Fruit fly (Drosophila melanogaster) whole organism, embryonic: ENCODE results near the gene Fst.

ENCODE experiments used
- Asciz ChIP-seq: fragments of 200-800 bp; sonication (Bioruptor generic); optimal IDR thresholded peaks from 2 replicates; lab custom pipeline; 2017; ENCODE audit warnings: missing biosample characterization, mild to moderate bottlenecking, missing genetic modification characterization, missing genetic modification reagents
- Atf-2 ChIP-seq: fragments of 200-800 bp; sonication (Bioruptor generic); optimal IDR thresholded peaks from 2 replicates; lab custom pipeline; 2016; ENCODE audit warnings: missing biosample characterization, missing genetic modification characterization
- CG10366 ChIP-seq: fragments of 200-800 bp; sonication (Bioruptor generic); IDR thresholded peaks from 2 replicates; pipeline ENCODE4 v1.3.6; 2022; ENCODE audit warnings: missing biosample characterization, missing genetic modification characterization
- CG12391 ChIP-seq: fragments of 200-800 bp; sonication (Bioruptor generic); optimal IDR thresholded peaks from 3 replicates; lab custom pipeline; 2018; ENCODE audit warnings: missing biosample characterization, mild to moderate bottlenecking, missing genetic modification characterization, moderate library complexity
- CG14441 ChIP-seq: fragments of 200-800 bp; sonication (Bioruptor generic); IDR thresholded peaks from 2 replicates; pipeline ENCODE4 v1.3.6; 2022; ENCODE audit warnings: missing biosample characterization, missing genetic modification characterization
- CG15696 ChIP-seq: fragments of 200-800 bp; sonication (Bioruptor generic); optimal IDR thresholded peaks from 2 replicates; lab custom pipeline; 2019; ENCODE audit warnings: missing biosample characterization, mild to moderate bottlenecking, missing genetic modification characterization, moderate library complexity
- CG16863 ChIP-seq: fragments of 200-800 bp; sonication (Bioruptor generic); optimal IDR thresholded peaks from 3 replicates; lab custom pipeline; 2016; ENCODE audit warnings: missing biosample characterization, missing genetic modification characterization
- CG18619 ChIP-seq: fragments of 200-800 bp; sonication (Bioruptor generic); optimal IDR thresholded peaks from 3 replicates; lab custom pipeline; 2017; ENCODE audit warnings: missing biosample characterization, mild to moderate bottlenecking, missing genetic modification characterization
- CG2678 ChIP-seq: fragments of 200-800 bp; sonication (Bioruptor generic); optimal IDR thresholded peaks from 3 replicates; lab custom pipeline; 2019; ENCODE audit warnings: missing biosample characterization, mild to moderate bottlenecking, missing genetic modification characterization, moderate library complexity
- CG30431 ChIP-seq: fragments of 200-800 bp; sonication (Bioruptor generic); optimal IDR thresholded peaks from 2 replicates; lab custom pipeline; 2017; ENCODE audit warnings: missing biosample characterization, missing genetic modification characterization
- CG31365 ChIP-seq: fragments of 200-800 bp; sonication (Bioruptor generic); optimal IDR thresholded peaks from 2 replicates; lab custom pipeline; 2018; ENCODE audit warnings: missing biosample characterization, mild to moderate bottlenecking, missing genetic modification characterization
- CG34422 ChIP-seq: fragments of 200-800 bp; sonication (Bioruptor generic); IDR thresholded peaks from 3 replicates; pipeline ENCODE4 v1.3.6; 2022; ENCODE audit warnings: missing biosample characterization, missing genetic modification characterization
- CG5180 ChIP-seq: fragments of 200-800 bp; sonication (Bioruptor generic); optimal IDR thresholded peaks from 3 replicates; lab custom pipeline; 2017; ENCODE audit warnings: missing biosample characterization, missing genetic modification characterization, mild to moderate bottlenecking, moderate library complexity, missing genetic modification reagents
- CG6689 ChIP-seq: fragments of 200-800 bp; sonication (Bioruptor generic); IDR thresholded peaks from 2 replicates; pipeline ENCODE4 v1.3.6; 2022; ENCODE audit warnings: missing biosample characterization, missing genetic modification characterization
- CG8290 ChIP-seq, 3 experiments: fragments of 200-800 bp; sonication (Bioruptor generic); optimal IDR thresholded peaks; 2 replicates each; lab custom pipeline; 2016 to 2019; ENCODE audit warnings: missing biosample characterization in 3 of 3, missing genetic modification characterization in 3 of 3, mild to moderate bottlenecking in 2 of 3, moderate library complexity in 1 of 3
- CG9727 ChIP-seq: fragments of 200-800 bp; sonication (Bioruptor generic); optimal IDR thresholded peaks from 3 replicates; lab custom pipeline; 2017; ENCODE audit warnings: missing biosample characterization, mild to moderate bottlenecking, missing genetic modification characterization
- CHES-1-like ChIP-seq: fragments of 200-800 bp; sonication (Bioruptor generic); optimal IDR thresholded peaks from 2 replicates; lab custom pipeline; 2016; ENCODE audit warnings: missing biosample characterization, missing genetic modification characterization
- Chrac-16 ChIP-seq: fragments of 200-800 bp; sonication (Bioruptor generic); optimal IDR thresholded peaks from 3 replicates; lab custom pipeline; 2016; ENCODE audit warnings: missing biosample characterization, missing genetic modification characterization
- Dek ChIP-seq: fragments of 200-800 bp; sonication (Bioruptor generic); optimal IDR thresholded peaks from 3 replicates; lab custom pipeline; 2019; ENCODE audit warnings: missing biosample characterization, mild to moderate bottlenecking, missing genetic modification characterization, moderate library complexity
- E2f1 ChIP-seq: fragments of 200-800 bp; sonication (Bioruptor generic); IDR thresholded peaks from 2 replicates; pipeline ENCODE4 v1.3.6; 2022; ENCODE audit warnings: missing biosample characterization, missing genetic modification characterization
- Mes4 ChIP-seq: fragments of 200-800 bp; sonication (Bioruptor generic); optimal IDR thresholded peaks from 2 replicates; lab custom pipeline; 2016; ENCODE audit warnings: missing biosample characterization, missing genetic modification characterization
- NC2β ChIP-seq: fragments of 200-800 bp; sonication (Bioruptor generic); optimal IDR thresholded peaks from 2 replicates; lab custom pipeline; 2016; ENCODE audit warnings: missing biosample characterization, missing genetic modification characterization
- Neu2 ChIP-seq: fragments of 200-800 bp; sonication (Bioruptor generic); optimal IDR thresholded peaks from 3 replicates; lab custom pipeline; 2016; ENCODE audit warnings: missing biosample characterization, missing genetic modification characterization, borderline replicate concordance
- Pdp1 ChIP-seq, 2 experiments: fragments of 200-800 bp; sonication (Bioruptor generic); optimal IDR thresholded peaks; 3 replicates each; lab custom pipeline; 2016; ENCODE audit warnings: missing biosample characterization in 2 of 2, missing genetic modification characterization in 2 of 2, mild to moderate bottlenecking in 1 of 2, moderate library complexity in 1 of 2
- Xrp1 ChIP-seq: fragments of 200-800 bp; sonication (Bioruptor generic); IDR thresholded peaks from 2 replicates; pipeline ENCODE4 v1.3.6; 2022; ENCODE audit warnings: missing biosample characterization, missing genetic modification characterization
- ara ChIP-seq: fragments of 200-800 bp; sonication (Bioruptor generic); IDR thresholded peaks from 2 replicates; pipeline ENCODE4 v1.3.6; 2022; ENCODE audit warnings: missing biosample characterization, missing genetic modification characterization
- ase ChIP-seq: fragments of 200-800 bp; sonication (Bioruptor generic); IDR thresholded peaks from 3 replicates; pipeline ENCODE4 v1.3.6; 2022; ENCODE audit warnings: missing biosample characterization, missing genetic modification characterization
- chif ChIP-seq, 2 experiments: fragments of 200-800 bp; sonication (Bioruptor generic); optimal IDR thresholded peaks; 3 replicates each; lab custom pipeline; 2016; ENCODE audit warnings: missing biosample characterization in 2 of 2, missing genetic modification characterization in 2 of 2
- danr ChIP-seq: fragments of 200-800 bp; sonication (Bioruptor generic); IDR thresholded peaks from 2 replicates; pipeline ENCODE4 v1.3.6; 2022; ENCODE audit warnings: missing biosample characterization, missing genetic modification characterization
- dmrt11E ChIP-seq: fragments of 200-800 bp; sonication (Bioruptor generic); optimal IDR thresholded peaks from 3 replicates; lab custom pipeline; 2018; ENCODE audit warnings: missing biosample characterization, mild to moderate bottlenecking, missing genetic modification characterization, moderate library complexity
- dpn ChIP-seq, 2 experiments: fragments of 200-800 bp; sonication (Bioruptor generic); optimal IDR thresholded peaks; 3 replicates each; lab custom pipeline; 2016; ENCODE audit warnings: missing biosample characterization in 2 of 2, missing genetic modification characterization in 2 of 2
- emc ChIP-seq: fragments of 200-800 bp; sonication (Bioruptor generic); optimal IDR thresholded peaks from 2 replicates; lab custom pipeline; 2016; ENCODE audit warnings: missing biosample characterization, missing genetic modification characterization
- esg ChIP-seq: fragments of 200-800 bp; sonication (Bioruptor generic); conservative IDR thresholded peaks from 2 replicates; pipeline ENCODE4 v1.3.6; 2022; ENCODE audit warnings: missing biosample characterization, missing genetic modification characterization
- jing ChIP-seq: fragments of 200-800 bp; sonication (Bioruptor generic); optimal IDR thresholded peaks from 2 replicates; lab custom pipeline; 2018; ENCODE audit warnings: missing biosample characterization, mild to moderate bottlenecking, missing genetic modification characterization
- lola ChIP-seq, 3 experiments: fragments of >200 bp in 2 of 3; fragments of 200-800 bp in 1 of 3; sonication (Bioruptor generic) in 1 of 3; optimal IDR thresholded peaks; 2 replicates each; lab custom pipeline; 2017 to 2019; ENCODE audit warnings: missing biosample characterization in 3 of 3, missing genetic modification characterization in 3 of 3, mild to moderate bottlenecking in 1 of 3, moderate library complexity in 1 of 3
- mirr ChIP-seq: fragments of 200-800 bp; sonication (Bioruptor generic); optimal IDR thresholded peaks from 3 replicates; lab custom pipeline; 2018; ENCODE audit warnings: missing biosample characterization, mild to moderate bottlenecking, missing genetic modification characterization
- onecut ChIP-seq: fragments of 200-800 bp; sonication (Bioruptor generic); IDR thresholded peaks from 2 replicates; pipeline ENCODE4 v1.3.6; 2022; ENCODE audit warnings: missing biosample characterization, missing genetic modification characterization
- org-1 ChIP-seq: fragments of 200-800 bp; sonication (Bioruptor generic); optimal IDR thresholded peaks from 2 replicates; lab custom pipeline; 2017; ENCODE audit warnings: missing biosample characterization, missing genetic modification characterization
- prd ChIP-seq, 3 experiments: fragments of >200 bp in 2 of 3; fragments of 200-800 bp in 1 of 3; sonication (Bioruptor generic) in 1 of 3; optimal IDR thresholded peaks in 2 of 3; IDR thresholded peaks in 1 of 3; 2 replicates in 2 of 3; 3 replicates in 1 of 3; pipeline versions ENCODE4 v1.3.6 to Lab custom; 2017 to 2022; ENCODE audit warnings: missing biosample characterization in 1 of 3, missing genetic modification characterization in 1 of 3
- pzg ChIP-seq: fragments of 200-800 bp; sonication (Bioruptor generic); optimal IDR thresholded peaks from 3 replicates; lab custom pipeline; 2018; ENCODE audit warnings: missing biosample characterization, mild to moderate bottlenecking, missing genetic modification characterization, moderate library complexity
- sc ChIP-seq, 3 experiments: fragments of >200 bp in 2 of 3; fragments of 200-800 bp in 1 of 3; sonication (Bioruptor generic) in 1 of 3; optimal IDR thresholded peaks; 2 replicates in 2 of 3; 3 replicates in 1 of 3; lab custom pipeline; 2017; ENCODE audit warnings: mild to moderate bottlenecking in 1 of 3, missing biosample characterization in 1 of 3, missing genetic modification characterization in 1 of 3, missing genetic modification reagents in 1 of 3
- scrt ChIP-seq: fragments of 200-800 bp; sonication (Bioruptor generic); optimal IDR thresholded peaks from 2 replicates; lab custom pipeline; 2018; ENCODE audit warnings: missing biosample characterization, mild to moderate bottlenecking, missing genetic modification characterization, moderate library complexity
- slbo ChIP-seq: fragments of 200-800 bp; sonication (Bioruptor generic); IDR thresholded peaks from 2 replicates; pipeline ENCODE4 v1.3.6; 2022; ENCODE audit warnings: missing biosample characterization, missing genetic modification characterization
- tio ChIP-seq: fragments of 200-800 bp; sonication (Bioruptor generic); optimal IDR thresholded peaks from 2 replicates; lab custom pipeline; 2017; ENCODE audit warnings: missing biosample characterization, missing genetic modification characterization, inconsistent platforms
- trem ChIP-seq: fragments of 200-800 bp; optimal IDR thresholded peaks from 3 replicates; lab custom pipeline; 2019; ENCODE audit warnings: missing biosample characterization, mild to moderate bottlenecking, missing genetic modification characterization, moderate library complexity
- ttk ChIP-seq: fragments of 200-800 bp; sonication (Bioruptor generic); IDR thresholded peaks from 2 replicates; pipeline ENCODE4 v2.1.2; 2022; ENCODE audit warnings: missing biosample characterization, missing genetic modification characterization
- tx ChIP-seq: fragments of 200-800 bp; sonication (Bioruptor generic); optimal IDR thresholded peaks from 2 replicates; lab custom pipeline; 2016; ENCODE audit warnings: missing biosample characterization, missing genetic modification characterization
- zf30C ChIP-seq: fragments of 200-800 bp; sonication (Bioruptor generic); optimal IDR thresholded peaks from 3 replicates; lab custom pipeline; 2018; ENCODE audit warnings: missing biosample characterization, mild to moderate bottlenecking, missing genetic modification characterization

Gene Fst

dm6 chr3R:9598099-9598498 lies 47.9 kb downstream of the Fst start (continued):
- peak; percentile 41 for TF ChIP-seq zf30C (GFP tag; lab: Kevin White, UChicago)
- no peak for TF ChIP-seq prd (optimal IDR thresholded peaks at IDR 0.05; lab: Kevin White, UChicago)
- peak; percentile 51; the same call in 1 of the 3 replicates for TF ChIP-seq prd (GFP tag; IDR thresholded peaks at IDR 0.05; lab: Robert Waterston, UW)
- TF ChIP-seq lola (GFP tag; optimal IDR thresholded peaks at IDR 0.05; lab: Kevin White, UChicago) = peak in 1 of 3 experiments; percentile 73
- peak; percentile 38; the same call in 1 of the 2 replicates for TF ChIP-seq CG10366 (GFP tag; lab: Robert Waterston, UW)
- TF ChIP-seq tx (GFP tag; lab: Kevin White, UChicago) = no peak
- TF ChIP-seq esg (GFP tag; lab: Robert Waterston, UW) = no peak; the same call in 1 of the 2 replicates
- peak; percentile 18; the same call in 1 of the 2 replicates for TF ChIP-seq CG14441 (GFP tag; lab: Robert Waterston, UW)
- TF ChIP-seq CG34422 (GFP tag; lab: Robert Waterston, UW) = 0 out of 3 replicates have a peak, but pooled peaks have one; percentile 15
- TF ChIP-seq tio = peak; percentile 29
- no peak for TF ChIP-seq ase
- peak in 1 of 2 experiments; percentile 20 for TF ChIP-seq dpn (GFP tag; optimal IDR thresholded peaks at IDR 0.05; lab: Kevin White, UChicago)
- TF ChIP-seq emc (GFP tag; lab: Kevin White, UChicago) = no peak
- TF ChIP-seq scrt (GFP tag; lab: Kevin White, UChicago) = no peak
- no peak for TF ChIP-seq org-1
- TF ChIP-seq mirr (GFP tag; lab: Kevin White, UChicago) = no peak
- TF ChIP-seq dmrt11E (tag; lab: Kevin White, UChicago) = peak; percentile 78
- TF ChIP-seq CG31365 (tag; lab: Kevin White, UChicago) = no peak
- peak in 1 of 2 experiments; percentile 32 for TF ChIP-seq Pdp1 (GFP tag; optimal IDR thresholded peaks at IDR 0.05; lab: Kevin White, UChicago)
- TF ChIP-seq E2f1 (GFP tag; lab: Robert Waterston, UW) = peak; percentile 42; the same call in 1 of the 2 replicates
- TF ChIP-seq Chrac-16 = peak; percentile 55
- peak; percentile 12 for TF ChIP-seq CG15696
- peak; percentile 36 for TF ChIP-seq Mes4
- no peak for TF ChIP-seq ttk (GFP tag; lab: Robert Waterston, UW)
- TF ChIP-seq CG2678 (tag; lab: Kevin White, UChicago) = peak; percentile 54
- peak; percentile 56 to 76 for TF ChIP-seq chif (GFP tag; optimal IDR thresholded peaks at IDR 0.05; lab: Kevin White, UChicago)
- TF ChIP-seq danr (GFP tag; lab: Robert Waterston, UW) = no peak
- no peak for TF ChIP-seq Neu2
- TF ChIP-seq jing (GFP tag; lab: Kevin White, UChicago) = peak; percentile 54
- peak; percentile 24; the same call in 1 of the 2 replicates for TF ChIP-seq CG6689 (GFP tag; lab: Robert Waterston, UW)
- no peak for TF ChIP-seq Dek (tag; lab: Kevin White, UChicago)
- peak; percentile 59; the same call in 1 of the 2 replicates for TF ChIP-seq ara (GFP tag; lab: Robert Waterston, UW)
- peak; percentile 59 for TF ChIP-seq CG16863 (GFP tag; lab: Kevin White, UChicago)
- peak; percentile 12 for TF ChIP-seq CG9727
- TF ChIP-seq NC2β (GFP tag; lab: Kevin White, UChicago) = peak; percentile 40
- TF ChIP-seq Xrp1 (GFP tag; lab: Robert Waterston, UW) = peak; percentile 36; the same call in 1 of the 2 replicates
- peak; percentile 39 for TF ChIP-seq CG18619
- peak; percentile 35 for TF ChIP-seq trem (tag; lab: Kevin White, UChicago)
- TF ChIP-seq CG12391 (tag; lab: Kevin White, UChicago) = peak; percentile 52
- peak; percentile 53 for TF ChIP-seq Asciz (GFP tag; lab: Kevin White, UChicago)
- no peak for TF ChIP-seq sc (optimal IDR thresholded peaks at IDR 0.05; lab: Kevin White, UChicago)
- TF ChIP-seq sc (GFP tag; optimal IDR thresholded peaks at IDR 0.05; lab: Kevin White, UChicago) = peak; percentile 38
- peak; percentile 8; the same call in 1 of the 2 replicates for TF ChIP-seq slbo
- TF ChIP-seq CHES-1-like (GFP tag; lab: Kevin White, UChicago) = no peak
- TF ChIP-seq CG30431 = peak; percentile 35
- peak; percentile 33; the same call in 1 of the 2 replicates for TF ChIP-seq onecut (GFP tag; lab: Robert Waterston, UW)
- TF ChIP-seq CG5180 (GFP tag; lab: Kevin White, UChicago) = no peak
- TF ChIP-seq pzg (GFP tag; lab: Kevin White, UChicago) = no peak
- TF ChIP-seq Atf-2 (GFP tag; lab: Kevin White, UChicago) = peak; percentile 53
- no peak for TF ChIP-seq CG8290 (GFP tag; optimal IDR thresholded peaks at IDR 0.05; lab: Kevin White, UChicago)
- peak in 1 of 2 experiments; percentile 61 for TF ChIP-seq CG8290 (tag; optimal IDR thresholded peaks at IDR 0.05; lab: Kevin White, UChicago)
